Fruit fly (Drosophila melanogaster): ENCODE results near the gene m.

DNA sequence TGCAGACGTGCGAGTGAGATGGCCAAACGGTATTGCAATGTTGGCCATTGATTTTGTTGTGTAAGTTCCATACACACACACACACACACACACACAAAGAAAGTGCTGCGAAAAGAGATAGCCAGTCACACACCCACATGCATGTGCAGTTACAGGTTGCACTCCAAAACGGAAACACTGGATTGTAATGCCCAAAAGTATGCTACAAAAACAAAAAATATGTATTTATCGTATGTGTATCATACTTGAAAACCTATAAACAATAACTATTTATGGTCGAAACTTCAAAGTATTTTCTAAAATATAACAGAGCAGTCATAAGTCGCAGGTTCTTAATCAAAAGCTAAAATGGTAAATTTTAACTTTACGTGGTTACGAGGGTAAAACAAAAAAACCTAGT lies 24.1 kb upstream of the m start:
- TF ChIP-seq pan (optimal IDR thresholded peaks at IDR 0.05) = no peak
- TF ChIP-seq CG8478 (optimal IDR thresholded peaks at IDR 0.05) = no peak
- TF ChIP-seq Dll (optimal IDR thresholded peaks at IDR 0.05) = no peak
- no peak for TF ChIP-seq usp (GFP tag; optimal IDR thresholded peaks at IDR 0.05)
- no peak for TF ChIP-seq psq (optimal IDR thresholded peaks at IDR 0.05)
- no peak for TF ChIP-seq EcR (GFP tag; optimal IDR thresholded peaks at IDR 0.05)
